Worm (Caenorhabditis elegans): ENCODE data around the gene F32D8.2.

The F32D8.2 gene

ce11 chrV:10897172-10897571 is 13.6 kb downstream of the F32D8.2 start (continued):
- TF ChIP-seq blmp-1 (tag; optimal IDR thresholded peaks at IDR 0.05) (peak; percentile 92), mdl-1 (tag; optimal IDR thresholded peaks at IDR 0.05) (peak; percentile 43 to 97), tbx-2 (tag; optimal IDR thresholded peaks at IDR 0.05) (peak; percentile 99), Y116A8C.19 (tag; optimal IDR thresholded peaks at IDR 0.05; ENCODE audit: borderline replicate concordance) (peak; percentile 59), dpl-1 (GFP tag; optimal IDR thresholded peaks at IDR 0.05) (peak; percentile 100), grh-1 (GFP tag; IDR thresholded peaks at IDR 0.05) (peak; percentile 99), hpl-2 (GFP tag; optimal IDR thresholded peaks at IDR 0.05) (peak; percentile 84), vab-15 (tag; optimal IDR thresholded peaks at IDR 0.05) (peak; percentile 98), elt-3 (tag; optimal IDR thresholded peaks at IDR 0.05) (peak in 5 of 6 experiments; percentile 91 to 99 (median 98)), fkh-10 (GFP tag; optimal IDR thresholded peaks at IDR 0.05) (peak; percentile 96), unc-98 (GFP tag; IDR thresholded peaks at IDR 0.05) (peak; percentile 61; the same call in 1 of the 2 replicates), nhr-28 (tag; optimal IDR thresholded peaks at IDR 0.05) (peak; percentile 51), nhr-12 (tag; optimal IDR thresholded peaks at IDR 0.05) (peak; percentile 31), nhr-47 (tag; optimal IDR thresholded peaks at IDR 0.05) (peak; percentile 99), fkh-4 (tag; optimal IDR thresholded peaks at IDR 0.05; ENCODE audit: borderline replicate concordance) (peak; percentile 88), nhr-71 (tag; optimal IDR thresholded peaks at IDR 0.05) (peak; percentile 100), rnt-1 (tag; optimal IDR thresholded peaks at IDR 0.05) (peak; percentile 100), lin-15B (tag; optimal IDR thresholded peaks at IDR 0.05) (peak; percentile 98), nhr-11 (tag; optimal IDR thresholded peaks at IDR 0.05) (peak; percentile 99), C16A3.4 (tag; optimal IDR thresholded peaks at IDR 0.05) (peak; percentile 98), xbp-1 (tag; optimal IDR thresholded peaks at IDR 0.05) (peak; percentile 99), ztf-4 (tag; optimal IDR thresholded peaks at IDR 0.05) (peak; percentile 96), F16B12.6 (tag; optimal IDR thresholded peaks at IDR 0.05) (peak; percentile 71), ceh-90 (tag; optimal IDR thresholded peaks at IDR 0.05) (peak; percentile 76), mep-1 (tag; optimal IDR thresholded peaks at IDR 0.05) (peak; percentile 99), lin-35 (GFP tag; optimal IDR thresholded peaks at IDR 0.05) (peak; percentile 100), ceh-88 (GFP tag; IDR thresholded peaks at IDR 0.05) (peak; percentile 96), snu-23 (GFP tag; optimal IDR thresholded peaks at IDR 0.05) (peak; percentile 99), fkh-8 (tag; optimal IDR thresholded peaks at IDR 0.05) (peak; percentile 99), nhr-76 (tag; optimal IDR thresholded peaks at IDR 0.05) (peak; percentile 99), ceh-8 (GFP tag; optimal IDR thresholded peaks at IDR 0.05) (peak; percentile 98), ces-1 (GFP tag; optimal IDR thresholded peaks at IDR 0.05) (no peak), sup-37 (GFP tag; optimal IDR thresholded peaks at IDR 0.05) (peak; percentile 97), sptf-1 (tag; optimal IDR thresholded peaks at IDR 0.05) (no peak), nhr-19 (GFP tag; conservative IDR thresholded peaks at IDR 0.05) (peak; percentile 99), unc-86 (tag; optimal IDR thresholded peaks at IDR 0.05) (peak; percentile 99), efl-3 (GFP tag; optimal IDR thresholded peaks at IDR 0.05) (peak; percentile 98), nhr-237 (tag; optimal IDR thresholded peaks at IDR 0.05) (peak; percentile 94), pag-3 (tag; optimal IDR thresholded peaks at IDR 0.05; ENCODE audit: borderline replicate concordance, insufficient read depth) (no peak), pqm-1 (tag; optimal IDR thresholded peaks at IDR 0.05) (no peak), tlp-1 (tag; optimal IDR thresholded peaks at IDR 0.05) (no peak), hlh-4 (tag; optimal IDR thresholded peaks at IDR 0.05) (peak; percentile 70), nhr-20 (tag; optimal IDR thresholded peaks at IDR 0.05) (peak; percentile 99), mef-2 (tag; optimal IDR thresholded peaks at IDR 0.05) (peak; percentile 88), unc-130 (tag; optimal IDR thresholded peaks at IDR 0.05) (peak; percentile 99), alr-1 (tag; optimal IDR thresholded peaks at IDR 0.05; ENCODE audit: borderline replicate concordance) (no peak), snpc-4 (tag; optimal IDR thresholded peaks at IDR 0.05) (peak; percentile 93), egl-13 (tag; optimal IDR thresholded peaks at IDR 0.05) (peak; percentile 98), lsy-2 (tag; optimal IDR thresholded peaks at IDR 0.05) (peak; percentile 97), zag-1 (tag; optimal IDR thresholded peaks at IDR 0.05) (peak; percentile 94), irx-1 (tag; optimal IDR thresholded peaks at IDR 0.05) (peak; percentile 98), fos-1 (tag; optimal IDR thresholded peaks at IDR 0.05) (peak; percentile 97), nhr-84 (tag; optimal IDR thresholded peaks at IDR 0.05) (peak; percentile 45)
